Fruit fly (Drosophila melanogaster): ENCODE results near the gene Npc2b.

Gene Npc2b

dm6 chr3R:14095428-14095827, 6.1 kb downstream of the Npc2b start (continued):
- TF ChIP-seq CG12744 (GFP tag; optimal IDR thresholded peaks at IDR 0.05) (no peak), CG43689 (GFP tag; IDR thresholded peaks at IDR 0.05) (no peak), C15 (GFP tag; IDR thresholded peaks at IDR 0.05) (no peak), Hr3 (GFP tag; optimal IDR thresholded peaks at IDR 0.05) (no peak), bab2 (GFP tag; optimal IDR thresholded peaks at IDR 0.05) (no peak), CG9437 (GFP tag; optimal IDR thresholded peaks at IDR 0.05) (peak; percentile 31), CG13424 (tag; optimal IDR thresholded peaks at IDR 0.05) (peak; percentile 65), Nf-YB (GFP tag; optimal IDR thresholded peaks at IDR 0.05) (peak; percentile 18), CG7928 (GFP tag; optimal IDR thresholded peaks at IDR 0.05) (no peak), CG6813 (GFP tag; optimal IDR thresholded peaks at IDR 0.05) (no peak), p53 (GFP tag; optimal IDR thresholded peaks at IDR 0.05) (no peak), CG4360 (GFP tag; IDR thresholded peaks at IDR 0.05) (0 out of 2 replicates have a peak, but pooled peaks have one; percentile 11), CG9215 (GFP tag; IDR thresholded peaks at IDR 0.05) (no peak), lilli (GFP tag; optimal IDR thresholded peaks at IDR 0.05) (peak; percentile 15), aop (GFP tag; IDR thresholded peaks at IDR 0.05) (no peak), al (GFP tag; IDR thresholded peaks at IDR 0.05) (no peak), her (GFP tag; optimal IDR thresholded peaks at IDR 0.05) (no peak), en (GFP tag; optimal IDR thresholded peaks at IDR 0.05) (no peak), oc (tag; optimal IDR thresholded peaks at IDR 0.05) (no peak), CG8290 (GFP tag; optimal IDR thresholded peaks at IDR 0.05) (no peak), CG8290 (tag; optimal IDR thresholded peaks at IDR 0.05) (no peak), peb (GFP tag; IDR thresholded peaks at IDR 0.05) (no peak), Camta (GFP tag; optimal IDR thresholded peaks at IDR 0.05) (no peak), CG14667 (GFP tag; IDR thresholded peaks at IDR 0.05) (no peak), Myb (GFP tag; optimal IDR thresholded peaks at IDR 0.05) (no peak), pum (GFP tag; optimal IDR thresholded peaks at IDR 0.05) (no peak), ssp (GFP tag; IDR thresholded peaks at IDR 0.05) (peak; percentile 46; the same call in 1 of the 2 replicates), ci (GFP tag; IDR thresholded peaks at IDR 0.05) (no peak; the same call in 2 of the 3 replicates), HLHmδ (GFP tag; optimal IDR thresholded peaks at IDR 0.05) (no peak), ERR (GFP tag; optimal IDR thresholded peaks at IDR 0.05) (no peak), CG2712 (tag; optimal IDR thresholded peaks at IDR 0.05) (peak; percentile 72), Asciz (GFP tag; optimal IDR thresholded peaks at IDR 0.05) (peak; percentile 46), ac (GFP tag; optimal IDR thresholded peaks at IDR 0.05) (no peak), CG10431 (GFP tag; optimal IDR thresholded peaks at IDR 0.05) (no peak), knrl (GFP tag; IDR thresholded peaks at IDR 0.05; ENCODE audit: partially characterized antibody) (no peak), CG17802 (tag; optimal IDR thresholded peaks at IDR 0.05) (no peak), gsb-n (tag; optimal IDR thresholded peaks at IDR 0.05) (peak; percentile 44), Neu2 (GFP tag; optimal IDR thresholded peaks at IDR 0.05; ENCODE audit: borderline replicate concordance) (no peak), Sox102F (GFP tag; optimal IDR thresholded peaks at IDR 0.05) (peak; percentile 77), CG10366 (GFP tag; IDR thresholded peaks at IDR 0.05) (peak; percentile 39; the same call in 1 of the 2 replicates), CG6272 (GFP tag; IDR thresholded peaks at IDR 0.05) (0 out of 2 replicates have a peak, but pooled peaks have one; percentile 23), CG12155 (GFP tag; optimal IDR thresholded peaks at IDR 0.05) (no peak), CG17612 (GFP tag; IDR thresholded peaks at IDR 0.05) (no peak), Ssrp (tag; optimal IDR thresholded peaks at IDR 0.05) (peak; percentile 42), inv (GFP tag; IDR thresholded peaks at IDR 0.05; ENCODE audit: partially characterized antibody) (no peak), chinmo (GFP tag; IDR thresholded peaks at IDR 0.05; ENCODE audit: partially characterized antibody) (no peak), CG16863 (GFP tag; optimal IDR thresholded peaks at IDR 0.05) (no peak), abd-A (tag; optimal IDR thresholded peaks at IDR 0.05) (no peak), CG10654 (GFP tag; optimal IDR thresholded peaks at IDR 0.05) (no peak), CG18011 (GFP tag; optimal IDR thresholded peaks at IDR 0.05) (no peak), Meics (GFP tag; optimal IDR thresholded peaks at IDR 0.05) (peak; percentile 32), tx (GFP tag; optimal IDR thresholded peaks at IDR 0.05) (no peak)

Data from whole organism, embryonic.